Fruit fly (Drosophila melanogaster): ENCODE data around the gene CG2258.

The CG2258 gene

dm6 chrX:8057299-8057730 is 44.6 kb downstream of the CG2258 start (continued):
- no peak for TF ChIP-seq amos (GFP tag; IDR thresholded peaks at IDR 0.05; ENCODE audit: partially characterized antibody)
- TF ChIP-seq nau (GFP tag; optimal IDR thresholded peaks at IDR 0.05): peak; percentile 46
- TF ChIP-seq chif (GFP tag; optimal IDR thresholded peaks at IDR 0.05): peak; percentile 61 to 78
- peak; percentile 78; the same call in 2 of the 3 replicates for TF ChIP-seq row (GFP tag; IDR thresholded peaks at IDR 0.05)
- TF ChIP-seq Nf-YC (tag; optimal IDR thresholded peaks at IDR 0.05): peak; percentile 63
- peak; percentile 36 for TF ChIP-seq Fer3 (tag; optimal IDR thresholded peaks at IDR 0.05)
- peak; percentile 35 for TF ChIP-seq CG4854 (GFP tag; optimal IDR thresholded peaks at IDR 0.05)
- peak; percentile 42; the same call in 1 of the 2 replicates for TF ChIP-seq NFAT (GFP tag; IDR thresholded peaks at IDR 0.05)
- TF ChIP-seq CG14710 (tag; optimal IDR thresholded peaks at IDR 0.05): peak; percentile 64
- TF ChIP-seq h (optimal IDR thresholded peaks at IDR 0.05): no peak
- TF ChIP-seq Ets97D (GFP tag; optimal IDR thresholded peaks at IDR 0.05): peak; percentile 15
- TF ChIP-seq slou (GFP tag; optimal IDR thresholded peaks at IDR 0.05): peak; percentile 75
- TF ChIP-seq CG14441 (GFP tag; IDR thresholded peaks at IDR 0.05): peak; percentile 65
- TF ChIP-seq B-H2 (GFP tag; optimal IDR thresholded peaks at IDR 0.05): no peak
- TF ChIP-seq Opbp (GFP tag; IDR thresholded peaks at IDR 0.05; ENCODE audit: partially characterized antibody): no peak
- TF ChIP-seq CG10321 (GFP tag; IDR thresholded peaks at IDR 0.05): no peak
- TF ChIP-seq repo (GFP tag; optimal IDR thresholded peaks at IDR 0.05): peak; percentile 71
- TF ChIP-seq CG11504 (tag; optimal IDR thresholded peaks at IDR 0.05): peak; percentile 86
- TF ChIP-seq Usf (GFP tag; optimal IDR thresholded peaks at IDR 0.05): peak; percentile 66
- peak; percentile 44 for TF ChIP-seq disco-r (GFP tag; optimal IDR thresholded peaks at IDR 0.05)
- peak; percentile 22; the same call in 1 of the 2 replicates for TF ChIP-seq CG10366 (GFP tag; IDR thresholded peaks at IDR 0.05)
- peak; percentile 36; the same call in 1 of the 2 replicates for TF ChIP-seq H2.0 (GFP tag; IDR thresholded peaks at IDR 0.05)
- TF ChIP-seq vfl (GFP tag; optimal IDR thresholded peaks at IDR 0.05): peak; percentile 41
- peak; percentile 55 for TF ChIP-seq Blimp-1 (GFP tag; optimal IDR thresholded peaks at IDR 0.05)
- no peak for TF ChIP-seq Lim3 (GFP tag; IDR thresholded peaks at IDR 0.05)
- TF ChIP-seq Side (GFP tag; optimal IDR thresholded peaks at IDR 0.05): peak; percentile 81
- TF ChIP-seq sc (optimal IDR thresholded peaks at IDR 0.05): no peak
- TF ChIP-seq sc (GFP tag; optimal IDR thresholded peaks at IDR 0.05): peak; percentile 46
- TF ChIP-seq CG1024 (GFP tag; IDR thresholded peaks at IDR 0.05): no peak
- peak; percentile 40 for TF ChIP-seq CG8290 (GFP tag; optimal IDR thresholded peaks at IDR 0.05)
- TF ChIP-seq CG8290 (tag; optimal IDR thresholded peaks at IDR 0.05): no peak
- peak; percentile 53 for TF ChIP-seq CG8281 (tag; optimal IDR thresholded peaks at IDR 0.05)
- peak; percentile 49 for TF ChIP-seq Fer2 (tag; optimal IDR thresholded peaks at IDR 0.05)
- TF ChIP-seq Doc3 (GFP tag; IDR thresholded peaks at IDR 0.05; ENCODE audit: partially characterized antibody): no peak
- peak; percentile 73 for TF ChIP-seq ind (GFP tag; optimal IDR thresholded peaks at IDR 0.05)
- peak; percentile 33 for TF ChIP-seq CG10654 (GFP tag; optimal IDR thresholded peaks at IDR 0.05)
- 0 out of 2 replicates have a peak, but pooled peaks have one; percentile 44 for TF ChIP-seq CG32772 (GFP tag; IDR thresholded peaks at IDR 0.05)
- TF ChIP-seq CG14860 (GFP tag; IDR thresholded peaks at IDR 0.05; ENCODE audit: partially characterized antibody): no peak
- peak in 1 of 3 experiments; percentile 76 for TF ChIP-seq lola (GFP tag; optimal IDR thresholded peaks at IDR 0.05)
- TF ChIP-seq Med (GFP tag): peak; percentile 92
- peak; percentile 8 for TF ChIP-seq CG3065 (GFP tag; optimal IDR thresholded peaks at IDR 0.05)
- TF ChIP-seq CG8089 (GFP tag; optimal IDR thresholded peaks at IDR 0.05): peak; percentile 68
- no peak for TF ChIP-seq prd (optimal IDR thresholded peaks at IDR 0.05)
- peak; percentile 72 for TF ChIP-seq prd (GFP tag; IDR thresholded peaks at IDR 0.05)
- peak; percentile 85 for TF ChIP-seq Oli (tag; optimal IDR thresholded peaks at IDR 0.05)
- peak; percentile 69 for TF ChIP-seq Xbp1 (GFP tag; optimal IDR thresholded peaks at IDR 0.05)
- peak; percentile 74 for TF ChIP-seq CHES-1-like (GFP tag; optimal IDR thresholded peaks at IDR 0.05)
- peak; percentile 16 for TF ChIP-seq CG5245 (GFP tag; optimal IDR thresholded peaks at IDR 0.05)
- TF ChIP-seq CG10209 (GFP tag; optimal IDR thresholded peaks at IDR 0.05): peak; percentile 82
- TF ChIP-seq tap (tag; optimal IDR thresholded peaks at IDR 0.05): peak; percentile 29
- TF ChIP-seq Aef1 (GFP tag; IDR thresholded peaks at IDR 0.05): peak; percentile 30; the same call in 2 of the 3 replicates

Measured in whole organism, embryonic.